Worm (Caenorhabditis elegans) whole organism, L1 larva: ENCODE results near the gene dmsr-6.

ENCODE experiments used
- C16A3.4 ChIP-seq: fragments of 150-350 bp; optimal IDR thresholded peaks from 2 replicates; lab custom pipeline; 2014; ENCODE audit warnings: missing biosample characterization, missing genetic modification characterization
- C34B4.2 ChIP-seq: sonication (generic microtip); optimal IDR thresholded peaks from 2 replicates; lab custom pipeline; 2017; ENCODE audit warnings: mild to moderate bottlenecking, missing genetic modification characterization, missing compliant biosample characterization
- F16B12.6 ChIP-seq: fragments of 150-350 bp; optimal IDR thresholded peaks from 2 replicates; lab custom pipeline; 2014; ENCODE audit warnings: missing biosample characterization, missing genetic modification characterization
- blmp-1 ChIP-seq: fragments of 150-350 bp; optimal IDR thresholded peaks from 2 replicates; lab custom pipeline; 2014; ENCODE audit warnings: missing biosample characterization, missing genetic modification characterization
- ceh-63 ChIP-seq: fragments of 200-800 bp; sonication (Bioruptor generic); optimal IDR thresholded peaks from 2 replicates; lab custom pipeline; 2018; ENCODE audit warnings: mild to moderate bottlenecking, missing genetic modification characterization, missing compliant biosample characterization
- ceh-8 ChIP-seq: fragments of 200-800 bp; sonication (Bioruptor generic); optimal IDR thresholded peaks from 2 replicates; lab custom pipeline; 2018; ENCODE audit warnings: mild to moderate bottlenecking, missing genetic modification characterization, moderate library complexity, missing compliant biosample characterization
- ces-1 ChIP-seq: fragments of 150-350 bp; optimal IDR thresholded peaks from 2 replicates; lab custom pipeline; 2014; ENCODE audit warnings: missing biosample characterization, missing genetic modification reagents, missing genetic modification characterization
- dpl-1 ChIP-seq, 3 experiments: fragments of 150-350 bp in 2 of 3; sonication (generic microtip) in 1 of 3; optimal IDR thresholded peaks; 2 replicates each; lab custom pipeline; 2014 to 2017; ENCODE audit warnings: missing biosample characterization in 3 of 3, missing genetic modification characterization in 3 of 3, missing genetic modification reagents in 3 of 3
- efl-1 ChIP-seq, 4 experiments: fragments of 150-350 bp; optimal IDR thresholded peaks in 3 of 4; peaks in 1 of 4; 1 replicate in 1 of 4; 2 replicates in 3 of 4; lab custom pipeline; 2014; ENCODE audit warnings: missing biosample characterization in 2 of 4, missing genetic modification characterization in 2 of 4, missing genetic modification reagents in 2 of 4
- egl-27 ChIP-seq, 2 experiments: fragments of 150-350 bp in 1 of 2; sonication (generic microtip); optimal IDR thresholded peaks; 3 replicates each; lab custom pipeline; 2017 to 2018; ENCODE audit warnings: missing biosample characterization in 2 of 2, missing genetic modification characterization in 2 of 2, missing genetic modification reagents in 2 of 2
- ets-5 ChIP-seq: fragments of 200-800 bp; sonication (Bioruptor generic); IDR thresholded peaks from 2 replicates; pipeline ENCODE4 v1.3.6; 2022; ENCODE audit warnings: missing genetic modification characterization, missing compliant biosample characterization
- fkh-4 ChIP-seq: sonication (generic microtip); optimal IDR thresholded peaks from 2 replicates; lab custom pipeline; 2016; ENCODE audit warnings: missing compliant biosample characterization, missing genetic modification characterization, borderline replicate concordance
- fkh-8 ChIP-seq: sonication (generic microtip); optimal IDR thresholded peaks from 2 replicates; lab custom pipeline; 2016; ENCODE audit warnings: mild to moderate bottlenecking, missing genetic modification characterization, missing compliant biosample characterization
- fos-1 ChIP-seq: fragments of 150-350 bp; optimal IDR thresholded peaks from 2 replicates; lab custom pipeline; 2014; ENCODE audit warnings: missing biosample characterization, missing genetic modification characterization
- grh-1 ChIP-seq: fragments of 200-800 bp; sonication (Bioruptor generic); IDR thresholded peaks from 2 replicates; pipeline ENCODE4 v1.3.6; 2022; ENCODE audit warnings: missing genetic modification reagents, missing genetic modification characterization, missing compliant biosample characterization
- hlh-4 ChIP-seq: sonication (generic microtip); optimal IDR thresholded peaks from 2 replicates; lab custom pipeline; 2016; ENCODE audit warnings: mild to moderate bottlenecking, missing genetic modification characterization, missing compliant biosample characterization
- hpl-2 ChIP-seq: fragments of 150-350 bp; optimal IDR thresholded peaks from 2 replicates; lab custom pipeline; 2014; ENCODE audit warnings: missing biosample characterization, missing genetic modification reagents, missing genetic modification characterization
- lin-13 ChIP-seq: fragments of 150-350 bp; optimal IDR thresholded peaks from 2 replicates; lab custom pipeline; 2014; ENCODE audit warnings: missing biosample characterization, missing genetic modification reagents, missing genetic modification characterization
- lin-35 ChIP-seq, 2 experiments: fragments of 150-350 bp; optimal IDR thresholded peaks; 2 replicates each; lab custom pipeline; 2014; ENCODE audit warnings: missing biosample characterization in 2 of 2, missing genetic modification characterization in 2 of 2, missing genetic modification reagents in 2 of 2
- lin-39 ChIP-seq: fragments of 150-350 bp; optimal IDR thresholded peaks from 2 replicates; lab custom pipeline; 2014; ENCODE audit warnings: missing biosample characterization, missing genetic modification reagents, missing genetic modification characterization
- lir-3 ChIP-seq: sonication (generic microtip); optimal IDR thresholded peaks from 2 replicates; lab custom pipeline; 2016; ENCODE audit warnings: mild to moderate bottlenecking, missing genetic modification characterization, moderate library complexity, missing compliant biosample characterization; ENCODE audit not compliant: poor library complexity
- lsy-2 ChIP-seq, 2 experiments: fragments of 150-350 bp; optimal IDR thresholded peaks; 2 replicates each; lab custom pipeline; 2014; ENCODE audit warnings: missing biosample characterization in 2 of 2, missing genetic modification characterization in 2 of 2
- mab-9 ChIP-seq: fragments of 200-800 bp; sonication (Bioruptor generic); IDR thresholded peaks from 2 replicates; pipeline ENCODE4 v1.3.6; 2022; ENCODE audit warnings: missing genetic modification reagents, missing genetic modification characterization, missing compliant biosample characterization
- mdl-1 ChIP-seq, 2 experiments: fragments of 150-350 bp; optimal IDR thresholded peaks; 2 replicates each; lab custom pipeline; 2014 to 2017; ENCODE audit warnings: missing biosample characterization in 2 of 2, missing genetic modification characterization in 2 of 2, inconsistent platforms in 1 of 2
- mep-1 ChIP-seq: fragments of 150-350 bp; optimal IDR thresholded peaks from 2 replicates; lab custom pipeline; 2014; ENCODE audit warnings: missing biosample characterization, missing genetic modification characterization
- nhr-19 ChIP-seq: fragments of 200-800 bp; sonication (Bioruptor generic); conservative IDR thresholded peaks from 2 replicates; pipeline ENCODE4 v1.3.6; 2022; ENCODE audit warnings: missing genetic modification characterization, missing compliant biosample characterization
- nhr-20 ChIP-seq: sonication (generic microtip); optimal IDR thresholded peaks from 2 replicates; lab custom pipeline; 2016; ENCODE audit warnings: mild to moderate bottlenecking, missing genetic modification characterization, missing compliant biosample characterization
- nhr-47 ChIP-seq: sonication (generic microtip); optimal IDR thresholded peaks from 2 replicates; lab custom pipeline; 2016; ENCODE audit warnings: mild to moderate bottlenecking, missing genetic modification characterization, moderate library complexity, missing compliant biosample characterization
- nhr-76 ChIP-seq: sonication (generic microtip); optimal IDR thresholded peaks from 2 replicates; lab custom pipeline; 2017; ENCODE audit warnings: missing biosample characterization, missing genetic modification characterization
- nhr-77 ChIP-seq: fragments of 150-350 bp; optimal IDR thresholded peaks from 2 replicates; lab custom pipeline; 2014; ENCODE audit warnings: missing biosample characterization, missing genetic modification characterization
- nhr-85 ChIP-seq: sonication (generic microtip); peaks from one replicate; lab custom pipeline; 2016; ENCODE audit warnings: missing genetic modification characterization, inconsistent platforms, missing compliant biosample characterization
- nhr-90 ChIP-seq: sonication (generic microtip); optimal IDR thresholded peaks from 2 replicates; lab custom pipeline; 2016; ENCODE audit warnings: mild to moderate bottlenecking, missing genetic modification characterization, missing compliant biosample characterization; ENCODE audit not compliant: poor library complexity
- pax-3 ChIP-seq: fragments of 200-800 bp; sonication (Bioruptor generic); optimal IDR thresholded peaks from 2 replicates; lab custom pipeline; 2018; ENCODE audit warnings: mild to moderate bottlenecking, missing genetic modification characterization, moderate library complexity, missing compliant biosample characterization
- rnt-1 ChIP-seq: sonication (generic microtip); optimal IDR thresholded peaks from 2 replicates; lab custom pipeline; 2016; ENCODE audit warnings: mild to moderate bottlenecking, missing genetic modification characterization, moderate library complexity, missing compliant biosample characterization
- skn-1 ChIP-seq: fragments of 150-350 bp; optimal IDR thresholded peaks from 2 replicates; lab custom pipeline; 2014; ENCODE audit warnings: missing biosample characterization, missing genetic modification characterization
- snpc-4 ChIP-seq: fragments of 150-350 bp; optimal IDR thresholded peaks from 2 replicates; lab custom pipeline; 2014; ENCODE audit warnings: missing biosample characterization, missing genetic modification characterization
- snu-23 ChIP-seq: sonication (generic microtip); optimal IDR thresholded peaks from 2 replicates; lab custom pipeline; 2016; ENCODE audit warnings: missing genetic modification characterization, missing compliant biosample characterization
- swsn-7 ChIP-seq: sonication (generic microtip); optimal IDR thresholded peaks from 2 replicates; lab custom pipeline; 2016; ENCODE audit warnings: missing genetic modification characterization, missing compliant biosample characterization
- tbx-2 ChIP-seq: sonication (generic microtip); optimal IDR thresholded peaks from 2 replicates; lab custom pipeline; 2016; ENCODE audit warnings: missing genetic modification characterization, missing compliant biosample characterization
- tlp-1 ChIP-seq: fragments of 150-350 bp; optimal IDR thresholded peaks from 2 replicates; lab custom pipeline; 2014; ENCODE audit warnings: missing biosample characterization, missing genetic modification characterization
- unc-62 ChIP-seq: fragments of 150-350 bp; optimal IDR thresholded peaks from 2 replicates; lab custom pipeline; 2014; ENCODE audit warnings: missing biosample characterization, missing genetic modification reagents, missing genetic modification characterization
- unc-86 ChIP-seq: sonication (generic microtip); optimal IDR thresholded peaks from 2 replicates; lab custom pipeline; 2016; ENCODE audit warnings: missing genetic modification characterization, missing compliant biosample characterization
- vab-15 ChIP-seq: sonication (generic microtip); optimal IDR thresholded peaks from 2 replicates; lab custom pipeline; 2017; ENCODE audit warnings: missing genotype, mild to moderate bottlenecking, missing genetic modification characterization, missing compliant biosample characterization
- xbp-1 ChIP-seq: sonication (generic microtip); optimal IDR thresholded peaks from 2 replicates; lab custom pipeline; 2016; ENCODE audit warnings: missing genetic modification characterization, missing compliant biosample characterization
- zip-4 ChIP-seq: fragments of 200-800 bp; sonication (Bioruptor generic); optimal IDR thresholded peaks from 2 replicates; lab custom pipeline; 2018; ENCODE audit warnings: mild to moderate bottlenecking, missing genetic modification characterization, moderate library complexity, missing compliant biosample characterization
- ztf-4 ChIP-seq: fragments of 150-350 bp; optimal IDR thresholded peaks from 2 replicates; lab custom pipeline; 2014; ENCODE audit warnings: missing biosample characterization, missing genetic modification characterization

dmsr-6 gene

ce11 chrII:14474700-14475099, 19.3 kb downstream of the dmsr-6 start:
- peak; percentile 13 for TF ChIP-seq swsn-7 (tag; lab: Kevin White, UChicago)
- TF ChIP-seq pax-3 (tag; lab: Kevin White, UChicago) = no peak
- no peak for TF ChIP-seq fos-1 (tag; lab: Kevin White, UChicago)
- TF ChIP-seq fkh-8 = no peak
- no peak for TF ChIP-seq F16B12.6 (tag; lab: Kevin White, UChicago)
- TF ChIP-seq ces-1 = no peak
- TF ChIP-seq fkh-4 (tag; lab: Kevin White, UChicago) = no peak
- TF ChIP-seq lsy-2 (tag; optimal IDR thresholded peaks at IDR 0.05; lab: Kevin White, UChicago) = peak in 1 of 2 experiments; percentile 65
- no peak for TF ChIP-seq vab-15 (tag; lab: Kevin White, UChicago)
- TF ChIP-seq C34B4.2 (tag; lab: Kevin White, UChicago) = no peak
- TF ChIP-seq lir-3 = no peak
- no peak for TF ChIP-seq unc-86 (tag; lab: Kevin White, UChicago)
- TF ChIP-seq ztf-4 (tag; lab: Kevin White, UChicago) = no peak
- peak; percentile 6 for TF ChIP-seq blmp-1 (tag; lab: Kevin White, UChicago)
- peak; percentile 48 for TF ChIP-seq C16A3.4 (tag; lab: Kevin White, UChicago)
- TF ChIP-seq egl-27 (tag; optimal IDR thresholded peaks at IDR 0.05; lab: Kevin White, UChicago) = no peak
- peak; percentile 53 for TF ChIP-seq snu-23 (GFP tag; lab: Kevin White, UChicago)
- no peak for TF ChIP-seq hlh-4 (tag; lab: Kevin White, UChicago)
- TF ChIP-seq zip-4 (GFP tag; lab: Kevin White, UChicago) = no peak
- TF ChIP-seq tbx-2 (tag; lab: Kevin White, UChicago) = no peak
- TF ChIP-seq nhr-77 (tag; lab: Kevin White, UChicago) = peak; percentile 80
- TF ChIP-seq ceh-63 = no peak
- TF ChIP-seq nhr-85 (tag; lab: Kevin White, UChicago) = peak; percentile 42
- peak; percentile 31 to 45 for TF ChIP-seq efl-1 (optimal IDR thresholded peaks at IDR 0.05; lab: Kevin White, UChicago)
- peak; percentile 4 to 94 for TF ChIP-seq efl-1 (GFP tag; optimal IDR thresholded peaks at IDR 0.05 in 1 of 2; lab: Kevin White, UChicago)
- peak; percentile 23 to 64 for TF ChIP-seq lin-35 (GFP tag; optimal IDR thresholded peaks at IDR 0.05; lab: Kevin White, UChicago)
- TF ChIP-seq snpc-4 = no peak
- TF ChIP-seq ceh-8 (GFP tag; lab: Kevin White, UChicago) = no peak
- no peak for TF ChIP-seq grh-1 (GFP tag; lab: Robert Waterston, UW)
- TF ChIP-seq rnt-1 (tag; lab: Kevin White, UChicago) = peak; percentile 40
- peak; percentile 33; the same call in 1 of the 2 replicates for TF ChIP-seq nhr-19 (GFP tag; lab: Robert Waterston, UW)
- no peak for TF ChIP-seq lin-13 (GFP tag; lab: Kevin White, UChicago)
- TF ChIP-seq nhr-90 = peak; percentile 52
- peak; percentile 3 to 24 (median 4) for TF ChIP-seq dpl-1 (GFP tag; optimal IDR thresholded peaks at IDR 0.05; lab: Kevin White, UChicago)
- TF ChIP-seq nhr-47 (tag; lab: Kevin White, UChicago) = peak; percentile 42
- TF ChIP-seq nhr-76 = no peak
- no peak for TF ChIP-seq mab-9
- no peak for TF ChIP-seq skn-1 (tag; lab: Kevin White, UChicago)
- no peak for TF ChIP-seq hpl-2 (GFP tag; lab: Kevin White, UChicago)
- peak; percentile 30 for TF ChIP-seq mep-1 (tag; lab: Kevin White, UChicago)
- TF ChIP-seq ets-5 (GFP tag; lab: Robert Waterston, UW) = no peak
- TF ChIP-seq tlp-1 = no peak
- TF ChIP-seq lin-39 (tag; lab: Kevin White, UChicago) = no peak
- peak in 1 of 2 experiments; percentile 14 for TF ChIP-seq mdl-1 (tag; optimal IDR thresholded peaks at IDR 0.05; lab: Kevin White, UChicago)
- no peak for TF ChIP-seq unc-62
- TF ChIP-seq xbp-1 (tag; lab: Kevin White, UChicago) = no peak
- TF ChIP-seq nhr-20 (tag; lab: Kevin White, UChicago) = peak; percentile 43
